Worm (Caenorhabditis elegans): ENCODE results near the gene F12E12.6.

The F12E12.6 gene

ce11 chrII:3757499-3757898 is 20.8 kb upstream of the F12E12.6 start, which contains the start of gene srx-111:
srx-111 (plus strand) TSS chrII:3757799.
- no peak for TF ChIP-seq W03F9.2 (tag; optimal IDR thresholded peaks at IDR 0.05)

- no peak for TF ChIP-seq him-1 (tag; optimal IDR thresholded peaks at IDR 0.05)
- no peak for TF ChIP-seq dao-5 (tag; optimal IDR thresholded peaks at IDR 0.05)
- TF ChIP-seq W03F9.2 (tag; optimal IDR thresholded peaks at IDR 0.05): no peak
These were observed 16.9 kb upstream of the F12E12.6 start, which contains the start of gene rcd-1 for ce11 chrII:3753598-3753997. rcd-1 (plus strand) TSS chrII:3753898.

- TF ChIP-seq him-1 (tag; optimal IDR thresholded peaks at IDR 0.05) (no peak), dao-5 (tag; optimal IDR thresholded peaks at IDR 0.05) (no peak), W03F9.2 (tag; optimal IDR thresholded peaks at IDR 0.05) (no peak)
These were observed 15.4 kb upstream of the F12E12.6 start, which contains the start of gene sdz-11 for ce11 chrII:3752184-3752583. sdz-11 (minus strand) TSS chrII:3752284.

- TF ChIP-seq dao-5 (tag; optimal IDR thresholded peaks at IDR 0.05) (no peak), W03F9.2 (tag; optimal IDR thresholded peaks at IDR 0.05) (no peak), him-1 (tag; optimal IDR thresholded peaks at IDR 0.05) (no peak)
These were observed 13.9 kb upstream of the F12E12.6 start, which contains the start of gene fbxb-91 for ce11 chrII:3750685-3751084. fbxb-91 (minus strand) TSS chrII:3750785.

ce11 chrII:3748719-3749118 is 12.0 kb upstream of the F12E12.6 start, which contains the start of gene fbxb-90:
fbxb-90 (minus strand) TSS chrII:3748819.
- TF ChIP-seq him-1 (tag; optimal IDR thresholded peaks at IDR 0.05) (no peak), dao-5 (tag; optimal IDR thresholded peaks at IDR 0.05) (no peak), W03F9.2 (tag; optimal IDR thresholded peaks at IDR 0.05) (no peak)

ce11 chrII:3747405-3747804 is 10.7 kb upstream of the F12E12.6 start, which contains the start of gene fbxb-92:
fbxb-92 (minus strand) TSS chrII:3747505.
- TF ChIP-seq W03F9.2 (tag; optimal IDR thresholded peaks at IDR 0.05): no peak
- no peak for TF ChIP-seq him-1 (tag; optimal IDR thresholded peaks at IDR 0.05)
- no peak for TF ChIP-seq dao-5 (tag; optimal IDR thresholded peaks at IDR 0.05)

- TF ChIP-seq him-1 (tag; optimal IDR thresholded peaks at IDR 0.05) (no peak), W03F9.2 (tag; optimal IDR thresholded peaks at IDR 0.05) (no peak), dao-5 (tag; optimal IDR thresholded peaks at IDR 0.05) (no peak)
These were observed 7.0 kb upstream of the F12E12.6 start, which contains the start of gene nta-1 for ce11 chrII:3743684-3744200. nta-1 (minus strand) TSS chrII:3743814.

ce11 chrII:3741584-3741983 is 4.8 kb upstream of the F12E12.6 start, which contains the start of gene F12E12.1:
F12E12.1 (plus strand) TSS chrII:3741884.
- no peak for TF ChIP-seq dao-5 (tag; optimal IDR thresholded peaks at IDR 0.05)
- no peak for TF ChIP-seq W03F9.2 (tag; optimal IDR thresholded peaks at IDR 0.05)
- no peak for TF ChIP-seq him-1 (tag; optimal IDR thresholded peaks at IDR 0.05)

ce11 chrII:3739647-3740046 is 2.9 kb upstream of the F12E12.6 start, which contains the start of gene F12E12.2:
F12E12.2 (plus strand) TSS chrII:3739947.
- TF ChIP-seq W03F9.2 (tag; optimal IDR thresholded peaks at IDR 0.05) (no peak), dao-5 (tag; optimal IDR thresholded peaks at IDR 0.05) (no peak), him-1 (tag; optimal IDR thresholded peaks at IDR 0.05) (no peak)

- TF ChIP-seq W03F9.2 (tag; optimal IDR thresholded peaks at IDR 0.05) (no peak), him-1 (tag; optimal IDR thresholded peaks at IDR 0.05) (no peak), dao-5 (tag; optimal IDR thresholded peaks at IDR 0.05) (no peak)
These were observed 5.0 kb downstream of the F12E12.6 start, which contains the start of the genes sdz-12 and bath-31 for ce11 chrII:3731723-3732122. sdz-12 (minus strand) TSS chrII:3731823. bath-31 (plus strand) TSS chrII:3731973.

- TF ChIP-seq W03F9.2 (tag; optimal IDR thresholded peaks at IDR 0.05): no peak
- TF ChIP-seq dao-5 (tag; optimal IDR thresholded peaks at IDR 0.05): no peak
- no peak for TF ChIP-seq him-1 (tag; optimal IDR thresholded peaks at IDR 0.05)
These were observed 8.7 kb downstream of the F12E12.6 start, which contains the start of gene C46E10.8 for ce11 chrII:3727996-3728395. C46E10.8 (minus strand) TSS chrII:3728096.

ce11 chrII:3724175-3724715 is 12.5 kb downstream of the F12E12.6 start, which contains the start of gene C46E10.1:
C46E10.1 (plus strand) TSS chrII:3724225.
- TF ChIP-seq him-1 (tag; optimal IDR thresholded peaks at IDR 0.05): no peak

- TF ChIP-seq dao-5 (tag; optimal IDR thresholded peaks at IDR 0.05) (no peak), W03F9.2 (tag; optimal IDR thresholded peaks at IDR 0.05) (no peak), him-1 (tag; optimal IDR thresholded peaks at IDR 0.05) (no peak)
These were observed 15.7 kb downstream of the F12E12.6 start, which contains the start of gene C46E10.3 for ce11 chrII:3721016-3721415. C46E10.3 (plus strand) TSS chrII:3721316.

- TF ChIP-seq W03F9.2 (tag; optimal IDR thresholded peaks at IDR 0.05) (no peak), him-1 (tag; optimal IDR thresholded peaks at IDR 0.05) (no peak), dao-5 (tag; optimal IDR thresholded peaks at IDR 0.05) (no peak)
These were observed 19.8 kb downstream of the F12E12.6 start, which contains the start of gene fbxc-52 for ce11 chrII:3716961-3717360. fbxc-52 (plus strand) TSS chrII:3717261.

Measured in whole organism, L4/young adult.